Fruit fly (Drosophila melanogaster) whole organism, embryonic: ENCODE data around the gene CG7179.

Experiments used
- MTF-1 ChIP-seq: fragments of 200-800 bp; sonication (Bioruptor generic); optimal IDR thresholded peaks from 2 replicates; lab custom pipeline; 2018; ENCODE audit warnings: missing biosample characterization, mild to moderate bottlenecking, missing genetic modification characterization, borderline replicate concordance
- Poxn ChIP-seq: fragments of 200-800 bp; sonication (Bioruptor generic); IDR thresholded peaks from 2 replicates; pipeline ENCODE4 v1.3.6; 2022; ENCODE audit warnings: missing biosample characterization, missing genetic modification characterization
- ab ChIP-seq: fragments of 200-800 bp; sonication (Bioruptor generic); optimal IDR thresholded peaks from 2 replicates; lab custom pipeline; 2016; ENCODE audit warnings: missing biosample characterization, missing genetic modification characterization
- ems ChIP-seq: fragments of 200-800 bp; sonication (Bioruptor generic); optimal IDR thresholded peaks from 3 replicates; lab custom pipeline; 2016; ENCODE audit warnings: missing biosample characterization, missing genetic modification characterization
- mld ChIP-seq: fragments of 200-800 bp; sonication (Bioruptor generic); IDR thresholded peaks from 3 replicates; pipeline ENCODE4 v1.3.6; 2022; ENCODE audit warnings: missing biosample characterization, missing genetic modification characterization; ENCODE audit not compliant: partially characterized antibody
- rib ChIP-seq: fragments of 200-800 bp; sonication (Bioruptor generic); IDR thresholded peaks from 2 replicates; pipeline ENCODE4 v1.3.6; 2022; ENCODE audit warnings: missing biosample characterization, missing genetic modification characterization

- no peak for TF ChIP-seq ab (GFP tag; lab: Kevin White, UChicago)
- no peak for TF ChIP-seq mld (GFP tag; lab: Robert Waterston, UW)
- TF ChIP-seq rib (GFP tag; lab: Robert Waterston, UW), result no peak
- TF ChIP-seq MTF-1 (GFP tag; lab: Kevin White, UChicago), result no peak
- no peak for TF ChIP-seq Poxn (GFP tag; lab: Robert Waterston, UW)
- no peak for TF ChIP-seq ems
Measured at dm6 chr2L:7779785-7780184, 2.0 kb upstream of the CG7179 start, which contains the start of gene Uro.
